Fruit fly (Drosophila melanogaster): Measurements from ENCODE around the gene CG17544.

dm6 chr2L:19361632-19362142 is 36.6 kb downstream of the CG17544 start:
- no peak for TF ChIP-seq ttk (GFP tag; IDR thresholded peaks at IDR 0.05)
- TF ChIP-seq CG17912 (GFP tag; optimal IDR thresholded peaks at IDR 0.05), result no peak
- TF ChIP-seq CG7928 (GFP tag; optimal IDR thresholded peaks at IDR 0.05), result no peak
- TF ChIP-seq so (GFP tag; IDR thresholded peaks at IDR 0.05), result no peak
- no peak for TF ChIP-seq Rfx (GFP tag; IDR thresholded peaks at IDR 0.05)
- no peak for TF ChIP-seq Eip74EF (GFP tag; optimal IDR thresholded peaks at IDR 0.05)
- peak; percentile 8 for TF ChIP-seq Hmr (GFP tag; optimal IDR thresholded peaks at IDR 0.05)
- no peak for TF ChIP-seq Lpt (GFP tag; optimal IDR thresholded peaks at IDR 0.05)
- TF ChIP-seq lola (GFP tag; optimal IDR thresholded peaks at IDR 0.05), result peak in 1 of 3 experiments; percentile 11
- no peak for TF ChIP-seq Sox100B (GFP tag; optimal IDR thresholded peaks at IDR 0.05)
